Worm (Caenorhabditis elegans) whole organism, L1 larva: ENCODE measurements around the gene C05C8.7.

ENCODE experiments used
- C16A3.4 ChIP-seq: fragments of 150-350 bp; optimal IDR thresholded peaks from 2 replicates; lab custom pipeline; 2014; ENCODE audit warnings: missing biosample characterization, missing genetic modification characterization
- elt-2 ChIP-seq: sonication (generic microtip); optimal IDR thresholded peaks from 2 replicates; lab custom pipeline; 2016; ENCODE audit warnings: missing genetic modification characterization, mild to moderate bottlenecking, inconsistent platforms, missing compliant biosample characterization, missing genetic modification reagents
- nhr-76 ChIP-seq: sonication (generic microtip); optimal IDR thresholded peaks from 2 replicates; lab custom pipeline; 2017; ENCODE audit warnings: missing biosample characterization, missing genetic modification characterization

- no peak for TF ChIP-seq C16A3.4 (tag; lab: Kevin White, UChicago)
- TF ChIP-seq elt-2 (tag; lab: Kevin White, UChicago): no peak
- no peak for TF ChIP-seq nhr-76
Measured at ce11 chrV:7237094-7237132, 9.9 kb downstream of the C05C8.7 start, which contains the start of gene hpo-9.
